Fruit fly (Drosophila melanogaster) whole organism, pupa: ENCODE measurements around the gene CG13004.
A peak's percentile ranks its signal among the peaks of the same experiment; 100 is the strongest.

ENCODE experiments used
- CG10348 ChIP-seq: fragments of 200-800 bp; sonication (Bioruptor generic); IDR thresholded peaks from 2 replicates; pipeline ENCODE4 v1.3.6; 2022; ENCODE audit warnings: missing biosample characterization, missing genetic modification characterization
- CG12605 ChIP-seq: fragments of 200-800 bp; sonication (Bioruptor generic); IDR thresholded peaks from 2 replicates; pipeline ENCODE4 v1.3.6; 2022; ENCODE audit warnings: missing biosample characterization, missing genetic modification characterization
- CG13204 ChIP-seq: fragments of 200-800 bp; sonication (Bioruptor generic); optimal IDR thresholded peaks from 2 replicates; lab custom pipeline; 2018; ENCODE audit warnings: missing biosample characterization, mild to moderate bottlenecking, missing genetic modification characterization, moderate library complexity
- CG14655 ChIP-seq: fragments of 200-800 bp; sonication (Bioruptor generic); optimal IDR thresholded peaks from 3 replicates; lab custom pipeline; 2017; ENCODE audit warnings: mild to moderate bottlenecking, missing biosample characterization, missing genetic modification reagents, missing genetic modification characterization
- CG15710 ChIP-seq: fragments of 200-800 bp; sonication (Bioruptor generic); optimal IDR thresholded peaks from 2 replicates; lab custom pipeline; 2018; ENCODE audit warnings: missing biosample characterization, mild to moderate bottlenecking, missing genetic modification characterization, moderate library complexity
- CG17806 ChIP-seq: fragments of 200-800 bp; sonication (Bioruptor generic); optimal IDR thresholded peaks from 2 replicates; lab custom pipeline; 2018; ENCODE audit warnings: missing biosample characterization, mild to moderate bottlenecking, missing genetic modification characterization, moderate library complexity
- CG32121 ChIP-seq: fragments of 200-800 bp; sonication (Bioruptor generic); IDR thresholded peaks from 2 replicates; pipeline ENCODE4 v1.3.6; 2022; ENCODE audit warnings: missing biosample characterization, missing genetic modification characterization
- CG34367 ChIP-seq: fragments of 200-800 bp; sonication (Bioruptor generic); optimal IDR thresholded peaks from 2 replicates; lab custom pipeline; 2018; ENCODE audit warnings: missing biosample characterization, mild to moderate bottlenecking, missing genetic modification characterization
- CG4496 ChIP-seq: fragments of 200-800 bp; sonication (Bioruptor generic); IDR thresholded peaks from 3 replicates; pipeline ENCODE4 v1.3.6; 2022; ENCODE audit warnings: missing biosample characterization, missing genetic modification characterization
- CG8159 ChIP-seq: fragments of 200-800 bp; sonication (Bioruptor generic); optimal IDR thresholded peaks from 3 replicates; lab custom pipeline; 2018; ENCODE audit warnings: missing biosample characterization, mild to moderate bottlenecking, missing genetic modification characterization, moderate library complexity
- CG8301 ChIP-seq: fragments of 200-800 bp; sonication (Bioruptor generic); optimal IDR thresholded peaks from 2 replicates; lab custom pipeline; 2018; ENCODE audit warnings: missing biosample characterization, mild to moderate bottlenecking, missing genetic modification characterization
- CG9948 ChIP-seq: fragments of 200-800 bp; sonication (Bioruptor generic); optimal IDR thresholded peaks from 2 replicates; lab custom pipeline; 2018; ENCODE audit warnings: missing biosample characterization, mild to moderate bottlenecking, missing genetic modification characterization, moderate library complexity
- D1 ChIP-seq: fragments of 200-800 bp; sonication (Bioruptor generic); optimal IDR thresholded peaks from 2 replicates; lab custom pipeline; 2018; ENCODE audit warnings: missing biosample characterization, mild to moderate bottlenecking, missing genetic modification characterization, moderate library complexity
- EcR ChIP-seq: fragments of 200-800 bp; sonication (Bioruptor generic); optimal IDR thresholded peaks from 3 replicates; lab custom pipeline; 2019; ENCODE audit warnings: missing biosample characterization, missing genetic modification characterization, mild to moderate bottlenecking, moderate library complexity, missing genetic modification reagents
- Ets98B ChIP-seq: fragments of 200-800 bp; sonication (Bioruptor generic); IDR thresholded peaks from 2 replicates; pipeline ENCODE4 v1.3.6; 2022; ENCODE audit warnings: missing biosample characterization, missing genetic modification characterization
- Pif1A ChIP-seq: fragments of 200-800 bp; sonication (Bioruptor generic); optimal IDR thresholded peaks from 3 replicates; lab custom pipeline; 2016; ENCODE audit warnings: missing biosample characterization, missing genetic modification characterization
- Pif1B ChIP-seq: fragments of 200-800 bp; sonication (Bioruptor generic); optimal IDR thresholded peaks from 3 replicates; lab custom pipeline; 2016; ENCODE audit warnings: missing biosample characterization, missing genetic modification characterization
- Snoo ChIP-seq: fragments of 200-800 bp; sonication (Bioruptor generic); optimal IDR thresholded peaks from 3 replicates; lab custom pipeline; 2017; ENCODE audit warnings: missing biosample characterization, mild to moderate bottlenecking, missing genetic modification characterization, inconsistent platforms
- fd96Ca ChIP-seq: fragments of 200-800 bp; sonication (Bioruptor generic); IDR thresholded peaks from 3 replicates; pipeline ENCODE4 v1.3.6; 2022; ENCODE audit warnings: missing biosample characterization, missing genetic modification characterization
- gl ChIP-seq: fragments of 200-800 bp; sonication (Bioruptor generic); optimal IDR thresholded peaks from 2 replicates; lab custom pipeline; 2018; ENCODE audit warnings: missing biosample characterization, mild to moderate bottlenecking, missing genetic modification characterization
- rn ChIP-seq: fragments of 200-800 bp; sonication (Bioruptor generic); IDR thresholded peaks from 2 replicates; pipeline ENCODE4 v1.3.6; 2022; ENCODE audit warnings: missing biosample characterization, missing genetic modification characterization

The CG13004 gene

dm6 chrX:16821216-16821615 lies 14.1 kb downstream of the CG13004 start:
- TF ChIP-seq CG34367 (tag; lab: Kevin White, UChicago) (no peak), fd96Ca (GFP tag; lab: Robert Waterston, UW) (0 out of 3 replicates have a peak, but pooled peaks have one; percentile 14), CG13204 (GFP tag; lab: Kevin White, UChicago) (no peak), CG32121 (GFP tag; lab: Robert Waterston, UW) (peak; percentile 66), CG17806 (tag; lab: Kevin White, UChicago) (peak; percentile 4), Pif1A (peak; percentile 31), CG14655 (GFP tag; lab: Kevin White, UChicago) (peak; percentile 36), CG8301 (tag; lab: Kevin White, UChicago) (peak; percentile 29), Snoo (no peak), CG4496 (peak; percentile 61; the same call in 2 of the 3 replicates)
- TF ChIP-seq, all 21 proteins: peak for 7

- no peak for TF ChIP-seq CG32121 (GFP tag; lab: Robert Waterston, UW)
- TF ChIP-seq CG12605 (GFP tag; lab: Robert Waterston, UW) = no peak
- TF ChIP-seq CG8301 (tag; lab: Kevin White, UChicago) = no peak
- no peak for TF ChIP-seq CG34367 (tag; lab: Kevin White, UChicago)
- TF ChIP-seq CG10348 (GFP tag; lab: Robert Waterston, UW) = no peak
- no peak for TF ChIP-seq CG17806 (tag; lab: Kevin White, UChicago)
- TF ChIP-seq Pif1B (GFP tag; lab: Kevin White, UChicago) = no peak
- no peak for TF ChIP-seq CG15710 (tag; lab: Kevin White, UChicago)
- TF ChIP-seq CG8159 (tag; lab: Kevin White, UChicago) = no peak
- no peak for TF ChIP-seq Snoo
- TF ChIP-seq CG9948 = no peak
- no peak for TF ChIP-seq Pif1A
- no peak for TF ChIP-seq fd96Ca (GFP tag; lab: Robert Waterston, UW)
- TF ChIP-seq Ets98B (GFP tag; lab: Robert Waterston, UW) = no peak
- no peak for TF ChIP-seq gl (tag; lab: Kevin White, UChicago)
- no peak for TF ChIP-seq CG13204 (GFP tag; lab: Kevin White, UChicago)
- TF ChIP-seq rn (GFP tag; lab: Robert Waterston, UW) = no peak
Measured at dm6 chrX:16820665-16821064, 14.7 kb downstream of the CG13004 start.

- no peak for TF ChIP-seq CG9948
- no peak for TF ChIP-seq CG34367 (tag; lab: Kevin White, UChicago)
- TF ChIP-seq CG8159 (tag; lab: Kevin White, UChicago) = no peak
- TF ChIP-seq EcR = no peak
- no peak for TF ChIP-seq Pif1B (GFP tag; lab: Kevin White, UChicago)
- TF ChIP-seq CG10348 (GFP tag; lab: Robert Waterston, UW) = no peak
- no peak for TF ChIP-seq CG4496
- TF ChIP-seq CG32121 (GFP tag; lab: Robert Waterston, UW) = no peak
- no peak for TF ChIP-seq CG12605 (GFP tag; lab: Robert Waterston, UW)
- no peak for TF ChIP-seq Snoo
- no peak for TF ChIP-seq CG14655 (GFP tag; lab: Kevin White, UChicago)
- no peak for TF ChIP-seq CG8301 (tag; lab: Kevin White, UChicago)
- TF ChIP-seq, all 21 proteins: peak for 0
Measured at dm6 chrX:16818186-16818585, 17.1 kb downstream of the CG13004 start.

dm6 chrX:16816500-16816899 lies 18.8 kb downstream of the CG13004 start:
- TF ChIP-seq CG13204 (GFP tag; lab: Kevin White, UChicago) (no peak), gl (tag; lab: Kevin White, UChicago) (no peak), CG12605 (GFP tag; lab: Robert Waterston, UW) (no peak), CG9948 (no peak), CG4496 (no peak)

dm6 chrX:16815168-16815567 lies 20.2 kb downstream of the CG13004 start:
- TF ChIP-seq rn (GFP tag; lab: Robert Waterston, UW) (no peak), CG13204 (GFP tag; lab: Kevin White, UChicago) (peak; percentile 2), CG10348 (GFP tag; lab: Robert Waterston, UW) (no peak), CG32121 (GFP tag; lab: Robert Waterston, UW) (peak; percentile 64; the same call in 1 of the 2 replicates), CG8159 (tag; lab: Kevin White, UChicago) (peak; percentile 59), D1 (tag; lab: Kevin White, UChicago) (no peak), CG8301 (tag; lab: Kevin White, UChicago) (peak; percentile 28), Pif1A (no peak), CG34367 (tag; lab: Kevin White, UChicago) (no peak), Pif1B (GFP tag; lab: Kevin White, UChicago) (peak; percentile 11), EcR (no peak), CG12605 (GFP tag; lab: Robert Waterston, UW) (peak; percentile 45; the same call in 1 of the 2 replicates), CG9948 (no peak), fd96Ca (GFP tag; lab: Robert Waterston, UW) (no peak), Snoo (peak; percentile 25), CG17806 (tag; lab: Kevin White, UChicago) (peak; percentile 19), Ets98B (GFP tag; lab: Robert Waterston, UW) (peak; percentile 34), CG14655 (GFP tag; lab: Kevin White, UChicago) (peak; percentile 62), gl (tag; lab: Kevin White, UChicago) (no peak), CG15710 (tag; lab: Kevin White, UChicago) (peak; percentile 18), CG4496 (peak; percentile 47; the same call in 2 of the 3 replicates)

- TF ChIP-seq CG17806 (tag; lab: Kevin White, UChicago) = peak; percentile 11
- peak; percentile 5 for TF ChIP-seq CG8301 (tag; lab: Kevin White, UChicago)
- no peak for TF ChIP-seq fd96Ca (GFP tag; lab: Robert Waterston, UW)
- TF ChIP-seq Pif1B (GFP tag; lab: Kevin White, UChicago) = no peak
- TF ChIP-seq Ets98B (GFP tag; lab: Robert Waterston, UW) = 0 out of 2 replicates have a peak, but pooled peaks have one; percentile 14
- peak; percentile 12; the same call in 1 of the 2 replicates for TF ChIP-seq CG32121 (GFP tag; lab: Robert Waterston, UW)
- TF ChIP-seq CG8159 (tag; lab: Kevin White, UChicago) = peak; percentile 28
- peak; percentile 11 for TF ChIP-seq CG14655 (GFP tag; lab: Kevin White, UChicago)
Measured at dm6 chrX:16814351-16814750, 21.0 kb downstream of the CG13004 start.
